Worm (Caenorhabditis elegans): ENCODE results near the gene prdx-3.

prdx-3 gene

ce11 chrIII:4407144-4407543 is at the start of gene prdx-3:
Gene prdx-3, plus strand, starts transcription at chrIII:4407444.
- TF ChIP-seq mml-1 (tag; optimal IDR thresholded peaks at IDR 0.05) (no peak), pha-4 (tag; optimal IDR thresholded peaks at IDR 0.05) (no peak)

- TF ChIP-seq nfya-1 (tag; optimal IDR thresholded peaks at IDR 0.05; ENCODE audit: insufficient read depth) (peak; percentile 39), elt-1 (tag; optimal IDR thresholded peaks at IDR 0.05) (no peak), ceh-28 (tag; optimal IDR thresholded peaks at IDR 0.05) (no peak), fos-1 (tag; optimal IDR thresholded peaks at IDR 0.05) (no peak), lin-39 (tag; optimal IDR thresholded peaks at IDR 0.05) (peak; percentile 36)
These were observed 48.9 kb upstream of the prdx-3 start for ce11 chrIII:4358345-4358744.

ce11 chrIII:4359208-4359607 is 48.0 kb upstream of the prdx-3 start:
- no peak for TF ChIP-seq jun-1 (tag; optimal IDR thresholded peaks at IDR 0.05)

ce11 chrIII:4359900-4360299 is 47.3 kb upstream of the prdx-3 start:
- TF ChIP-seq R02D3.7 (tag; optimal IDR thresholded peaks at IDR 0.05) = no peak
- no peak for TF ChIP-seq nhr-76 (tag; optimal IDR thresholded peaks at IDR 0.05)
- TF ChIP-seq nhr-43 (tag; optimal IDR thresholded peaks at IDR 0.05; ENCODE audit: poor library complexity, severe bottlenecking) = no peak
- TF ChIP-seq hmg-11 (tag; optimal IDR thresholded peaks at IDR 0.05) = no peak
- no peak for TF ChIP-seq lsy-12 (tag; optimal IDR thresholded peaks at IDR 0.05)
- no peak for TF ChIP-seq elt-2 (tag; optimal IDR thresholded peaks at IDR 0.05)
- no peak for TF ChIP-seq nhr-23 (tag; optimal IDR thresholded peaks at IDR 0.05)
- no peak for TF ChIP-seq egl-5 (tag; optimal IDR thresholded peaks at IDR 0.05)
- TF ChIP-seq fkh-2 (tag; optimal IDR thresholded peaks at IDR 0.05) = no peak
- TF ChIP-seq daf-12 (tag; optimal IDR thresholded peaks at IDR 0.05) = no peak
- no peak for TF ChIP-seq ceh-9 (tag; optimal IDR thresholded peaks at IDR 0.05)
- TF ChIP-seq nhr-25 (tag; optimal IDR thresholded peaks at IDR 0.05) = no peak
- TF ChIP-seq fos-1 (tag; optimal IDR thresholded peaks at IDR 0.05) = no peak
- no peak for TF ChIP-seq elt-1 (tag; optimal IDR thresholded peaks at IDR 0.05)
- TF ChIP-seq nhr-11 (tag; optimal IDR thresholded peaks at IDR 0.05) = no peak

ce11 chrIII:4362332-4362731 is 44.9 kb upstream of the prdx-3 start:
- no peak for TF ChIP-seq R02D3.7 (tag; optimal IDR thresholded peaks at IDR 0.05)
- TF ChIP-seq egl-5 (tag; optimal IDR thresholded peaks at IDR 0.05) = no peak
- TF ChIP-seq ceh-28 (tag; optimal IDR thresholded peaks at IDR 0.05) = no peak
- TF ChIP-seq nhr-67 (tag; optimal IDR thresholded peaks at IDR 0.05) = no peak
- no peak for TF ChIP-seq ztf-4 (tag; optimal IDR thresholded peaks at IDR 0.05)
- no peak for TF ChIP-seq elt-1 (tag; optimal IDR thresholded peaks at IDR 0.05)
- TF ChIP-seq sea-2 (GFP tag; optimal IDR thresholded peaks at IDR 0.05) = no peak
- no peak for TF ChIP-seq nhr-237 (tag; optimal IDR thresholded peaks at IDR 0.05)
- no peak for TF ChIP-seq jun-1 (tag; optimal IDR thresholded peaks at IDR 0.05)
- no peak for TF ChIP-seq unc-62 (GFP tag; optimal IDR thresholded peaks at IDR 0.05)
- no peak for TF ChIP-seq aly-2 (tag; optimal IDR thresholded peaks at IDR 0.05)
- no peak for TF ChIP-seq ceh-9 (tag; optimal IDR thresholded peaks at IDR 0.05)
- no peak for TF ChIP-seq ceh-82 (tag; optimal IDR thresholded peaks at IDR 0.05)
- TF ChIP-seq elt-2 (tag; optimal IDR thresholded peaks at IDR 0.05) = peak; percentile 24
- TF ChIP-seq nfya-1 (tag; optimal IDR thresholded peaks at IDR 0.05; ENCODE audit: insufficient read depth) = peak; percentile 31
- peak; percentile 10 for TF ChIP-seq nhr-25 (tag; optimal IDR thresholded peaks at IDR 0.05)
- no peak for TF ChIP-seq fkh-10 (GFP tag; optimal IDR thresholded peaks at IDR 0.05)
- TF ChIP-seq snpc-4 (tag; optimal IDR thresholded peaks at IDR 0.05) = no peak

- TF ChIP-seq nhr-76 (tag; optimal IDR thresholded peaks at IDR 0.05) (no peak), pha-4 (tag; optimal IDR thresholded peaks at IDR 0.05) (peak; percentile 10), nhr-11 (tag; optimal IDR thresholded peaks at IDR 0.05) (no peak), daf-12 (tag; optimal IDR thresholded peaks at IDR 0.05) (no peak), jun-1 (tag; optimal IDR thresholded peaks at IDR 0.05) (no peak), egl-5 (tag; optimal IDR thresholded peaks at IDR 0.05) (no peak), aly-2 (tag; optimal IDR thresholded peaks at IDR 0.05) (no peak), pqm-1 (tag; optimal IDR thresholded peaks at IDR 0.05) (no peak), nhr-67 (tag; optimal IDR thresholded peaks at IDR 0.05) (no peak), lsy-12 (tag; optimal IDR thresholded peaks at IDR 0.05) (no peak), hmg-11 (tag; optimal IDR thresholded peaks at IDR 0.05) (peak; percentile 7), ceh-16 (tag; optimal IDR thresholded peaks at IDR 0.05) (no peak)
These were observed 42.3 kb upstream of the prdx-3 start, which contains the start of gene ckb-1 for ce11 chrIII:4364974-4365373. Gene ckb-1, plus strand, starts transcription at chrIII:4365274.

Measured in whole organism, L3 larva.